Worm (Caenorhabditis elegans) whole organism, young adult: ENCODE data around the gene F44D12.6.
A peak's percentile ranks its signal among the peaks of the same experiment; 100 is the strongest.

ENCODE experiments used
- B0019.2 ChIP-seq: fragments of 200-800 bp; sonication (Bioruptor generic); conservative IDR thresholded peaks from 2 replicates; pipeline ENCODE4 v1.3.6; 2022; ENCODE audit warnings: missing genetic modification reagents, missing genetic modification characterization, missing compliant biosample characterization
- F49E8.2 ChIP-seq: sonication (generic microtip); optimal IDR thresholded peaks from 3 replicates; lab custom pipeline; 2017; ENCODE audit warnings: missing genetic modification characterization, mild to moderate bottlenecking, missing compliant biosample characterization, antibody characterized with exemption, moderate library complexity; ENCODE audit not compliant: insufficient read depth
- attf-3 ChIP-seq: fragments of 200-800 bp; sonication (Bioruptor generic); conservative IDR thresholded peaks from 2 replicates; pipeline ENCODE4 v1.3.6; 2022; ENCODE audit warnings: missing genetic modification reagents, missing genetic modification characterization, missing compliant biosample characterization
- efl-1 ChIP-seq: fragments of 150-350 bp; optimal IDR thresholded peaks from 2 replicates; lab custom pipeline; 2014; ENCODE audit warnings: missing biosample characterization, missing genetic modification reagents, missing genetic modification characterization
- nhr-27 ChIP-seq: fragments of 200-800 bp; sonication (Bioruptor generic); optimal IDR thresholded peaks from 2 replicates; lab custom pipeline; 2018; ENCODE audit warnings: mild to moderate bottlenecking, missing genetic modification characterization, moderate library complexity, missing compliant biosample characterization
- somi-1 ChIP-seq: fragments of 200-800 bp; sonication (Bioruptor generic); optimal IDR thresholded peaks from 2 replicates; lab custom pipeline; 2018; ENCODE audit warnings: mild to moderate bottlenecking, missing genetic modification characterization, missing compliant biosample characterization
- unc-62 ChIP-seq: fragments of 150-350 bp; optimal IDR thresholded peaks from 2 replicates; lab custom pipeline; 2014; ENCODE audit warnings: missing biosample characterization, missing genetic modification reagents, missing genetic modification characterization

- TF ChIP-seq unc-62 (GFP tag; lab: Kevin White, UChicago) = no peak
- TF ChIP-seq B0019.2 (GFP tag; lab: Robert Waterston, UW) = no peak
- no peak for TF ChIP-seq nhr-27 (tag; lab: Kevin White, UChicago)
- peak; percentile 8 for TF ChIP-seq F49E8.2 (tag; lab: Kevin White, UChicago)
- peak; percentile 27 for TF ChIP-seq efl-1 (GFP tag; lab: Kevin White, UChicago)
- no peak for TF ChIP-seq somi-1 (GFP tag; lab: Kevin White, UChicago)
- TF ChIP-seq attf-3 (GFP tag; lab: Robert Waterston, UW) = no peak
Observed at ce11 chrIV:9998487-9999218, 34.5 kb upstream of the F44D12.6 start, which contains the start of gene pyp-1.
